Worm (Caenorhabditis elegans) whole organism, mixed stage, embryonic: ENCODE measurements around the gene ttr-30.

Source experiments
- nhr-12 ChIP-seq: fragments of 150-350 bp; optimal IDR thresholded peaks from 2 replicates; lab custom pipeline; 2014; ENCODE audit warnings: missing biosample characterization, missing genetic modification characterization
- nhr-237 ChIP-seq: fragments of 150-350 bp; optimal IDR thresholded peaks from 2 replicates; lab custom pipeline; 2014; ENCODE audit warnings: missing biosample characterization, missing genetic modification characterization
- nhr-76 ChIP-seq: sonication (generic microtip); optimal IDR thresholded peaks from 2 replicates; lab custom pipeline; 2017; ENCODE audit warnings: missing biosample characterization, missing genetic modification characterization
- ztf-11 ChIP-seq: fragments of 150-350 bp; optimal IDR thresholded peaks from 2 replicates; lab custom pipeline; 2014; ENCODE audit warnings: missing biosample characterization, missing genetic modification characterization

ce11 chrX:7334302-7334724 lies 3.6 kb downstream of the ttr-30 start, which contains the start of gene epg-7:
- TF ChIP-seq nhr-237 (peak; percentile 77), nhr-12 (tag; lab: Kevin White, UChicago) (no peak), nhr-76 (tag; lab: Kevin White, UChicago) (no peak), ztf-11 (tag; lab: Kevin White, UChicago) (peak; percentile 36)
